Worm (Caenorhabditis elegans) whole organism, L3 larva: ENCODE results near the gene F54C9.11.

Experiments
- R02D3.7 ChIP-seq: fragments of 150-350 bp; optimal IDR thresholded peaks from 2 replicates; lab custom pipeline; 2014; ENCODE audit warnings: missing biosample characterization, missing genetic modification characterization
- ZK546.5 ChIP-seq: sonication (generic microtip); optimal IDR thresholded peaks from 2 replicates; lab custom pipeline; 2017; ENCODE audit warnings: missing biosample characterization, missing genetic modification characterization
- aly-2 ChIP-seq: fragments of 150-350 bp; optimal IDR thresholded peaks from 2 replicates; lab custom pipeline; 2014; ENCODE audit warnings: missing biosample characterization, missing genetic modification characterization
- ama-1 ChIP-seq: fragments of 150-350 bp; optimal IDR thresholded peaks from 2 replicates; lab custom pipeline; 2018
- ceh-16 ChIP-seq: sonication (generic microtip); optimal IDR thresholded peaks from 2 replicates; lab custom pipeline; 2017; ENCODE audit warnings: missing biosample characterization, missing genetic modification characterization
- ceh-28 ChIP-seq: fragments of 150-350 bp; optimal IDR thresholded peaks from 2 replicates; lab custom pipeline; 2014; ENCODE audit warnings: missing biosample characterization, missing genetic modification reagents, missing genetic modification characterization
- ceh-82 ChIP-seq: fragments of 150-350 bp; optimal IDR thresholded peaks from 2 replicates; lab custom pipeline; 2014; ENCODE audit warnings: missing biosample characterization, missing genetic modification characterization
- ceh-9 ChIP-seq: sonication (generic microtip); optimal IDR thresholded peaks from 2 replicates; lab custom pipeline; 2018; ENCODE audit warnings: missing biosample characterization, missing genetic modification characterization
- daf-12 ChIP-seq: fragments of 150-350 bp; optimal IDR thresholded peaks from 2 replicates; lab custom pipeline; 2014; ENCODE audit warnings: missing biosample characterization, missing genetic modification reagents, missing genetic modification characterization
- egl-5 ChIP-seq: fragments of 150-350 bp; optimal IDR thresholded peaks from 2 replicates; lab custom pipeline; 2017; ENCODE audit warnings: missing biosample characterization, missing genetic modification reagents, missing genetic modification characterization, inconsistent platforms
- elt-3 ChIP-seq, 3 experiments: fragments of 150-350 bp in 1 of 3; sonication (generic microtip) in 2 of 3; optimal IDR thresholded peaks; 2 replicates in 2 of 3; 4 replicates in 1 of 3; lab custom pipeline; 2014 to 2017; ENCODE audit warnings: missing biosample characterization in 3 of 3, missing genetic modification characterization in 3 of 3
- eor-1 ChIP-seq, 2 experiments: fragments of 150-350 bp; optimal IDR thresholded peaks; 2 replicates each; lab custom pipeline; 2014 to 2018; ENCODE audit warnings: missing biosample characterization in 2 of 2, missing genetic modification characterization in 2 of 2
- fkh-10 ChIP-seq: sonication (generic microtip); optimal IDR thresholded peaks from 2 replicates; lab custom pipeline; 2017; ENCODE audit warnings: missing biosample characterization, missing genetic modification reagents, missing genetic modification characterization
- hmg-11 ChIP-seq: sonication (generic microtip); optimal IDR thresholded peaks from 2 replicates; lab custom pipeline; 2016; ENCODE audit warnings: missing genetic modification characterization, missing compliant biosample characterization
- lin-15B ChIP-seq: fragments of 150-350 bp; optimal IDR thresholded peaks from 2 replicates; lab custom pipeline; 2014; ENCODE audit warnings: missing biosample characterization, missing genetic modification characterization
- lin-39 ChIP-seq: fragments of 150-350 bp; optimal IDR thresholded peaks from 2 replicates; lab custom pipeline; 2018; ENCODE audit warnings: missing biosample characterization, missing genetic modification reagents, missing genetic modification characterization
- mdl-1 ChIP-seq: fragments of 150-350 bp; optimal IDR thresholded peaks from 2 replicates; lab custom pipeline; 2014; ENCODE audit warnings: missing biosample characterization, missing genetic modification characterization
- mml-1 ChIP-seq: fragments of 150-350 bp; sonication (generic microtip); optimal IDR thresholded peaks from 3 replicates; lab custom pipeline; 2014; ENCODE audit warnings: missing biosample characterization, missing genetic modification characterization
- nfya-1 ChIP-seq: sonication (generic microtip); optimal IDR thresholded peaks from 2 replicates; lab custom pipeline; 2017; ENCODE audit warnings: missing genetic modification characterization, mild to moderate bottlenecking, missing compliant biosample characterization, antibody characterized with exemption, moderate library complexity; ENCODE audit not compliant: insufficient read depth
- nhr-11 ChIP-seq: fragments of 150-350 bp; optimal IDR thresholded peaks from 2 replicates; lab custom pipeline; 2014; ENCODE audit warnings: missing biosample characterization, missing genetic modification characterization
- nhr-12 ChIP-seq: fragments of 150-350 bp; optimal IDR thresholded peaks from 2 replicates; lab custom pipeline; 2014; ENCODE audit warnings: missing biosample characterization, missing genetic modification characterization
- nhr-23 ChIP-seq: fragments of 150-350 bp; optimal IDR thresholded peaks from 2 replicates; lab custom pipeline; 2014; ENCODE audit warnings: missing biosample characterization, missing genetic modification reagents, missing genetic modification characterization
- nhr-237 ChIP-seq: fragments of 150-350 bp; optimal IDR thresholded peaks from 2 replicates; lab custom pipeline; 2014; ENCODE audit warnings: missing biosample characterization, missing genetic modification characterization
- nhr-76 ChIP-seq: fragments of 150-350 bp; sonication (generic microtip); optimal IDR thresholded peaks from 5 replicates; lab custom pipeline; 2014; ENCODE audit warnings: missing biosample characterization, missing genetic modification characterization
- nhr-77 ChIP-seq: fragments of 150-350 bp; optimal IDR thresholded peaks from 2 replicates; lab custom pipeline; 2014; ENCODE audit warnings: missing biosample characterization, missing genetic modification characterization
- pqm-1 ChIP-seq: fragments of 150-350 bp; optimal IDR thresholded peaks from 2 replicates; lab custom pipeline; 2017; ENCODE audit warnings: missing biosample characterization, missing genetic modification characterization, inconsistent platforms
- skn-1 ChIP-seq: fragments of 150-350 bp; optimal IDR thresholded peaks from 2 replicates; lab custom pipeline; 2014; ENCODE audit warnings: missing biosample characterization, missing genetic modification characterization
- snpc-4 ChIP-seq: fragments of 150-350 bp; optimal IDR thresholded peaks from 2 replicates; lab custom pipeline; 2014; ENCODE audit warnings: missing biosample characterization, missing genetic modification characterization
- tbx-2 ChIP-seq: sonication (generic microtip); optimal IDR thresholded peaks from 2 replicates; lab custom pipeline; 2016; ENCODE audit warnings: mild to moderate bottlenecking, missing genetic modification characterization, missing compliant biosample characterization
- unc-39 ChIP-seq: sonication (generic microtip); optimal IDR thresholded peaks from 4 replicates; lab custom pipeline; 2017; ENCODE audit warnings: missing biosample characterization, missing genetic modification characterization
- unc-62 ChIP-seq: fragments of 150-350 bp; sonication (generic microtip); optimal IDR thresholded peaks from 4 replicates; lab custom pipeline; 2014; ENCODE audit warnings: missing biosample characterization, missing genetic modification reagents, missing genetic modification characterization
- zag-1 ChIP-seq: fragments of 150-350 bp; optimal IDR thresholded peaks from 2 replicates; lab custom pipeline; 2014; ENCODE audit warnings: missing biosample characterization, missing genetic modification characterization
- ztf-11 ChIP-seq: fragments of 150-350 bp; optimal IDR thresholded peaks from 2 replicates; lab custom pipeline; 2014; ENCODE audit warnings: missing biosample characterization, missing genetic modification characterization
- ztf-4 ChIP-seq: fragments of 150-350 bp; optimal IDR thresholded peaks from 2 replicates; lab custom pipeline; 2014; ENCODE audit warnings: missing biosample characterization, missing genetic modification characterization

Gene F54C9.11

DNA sequence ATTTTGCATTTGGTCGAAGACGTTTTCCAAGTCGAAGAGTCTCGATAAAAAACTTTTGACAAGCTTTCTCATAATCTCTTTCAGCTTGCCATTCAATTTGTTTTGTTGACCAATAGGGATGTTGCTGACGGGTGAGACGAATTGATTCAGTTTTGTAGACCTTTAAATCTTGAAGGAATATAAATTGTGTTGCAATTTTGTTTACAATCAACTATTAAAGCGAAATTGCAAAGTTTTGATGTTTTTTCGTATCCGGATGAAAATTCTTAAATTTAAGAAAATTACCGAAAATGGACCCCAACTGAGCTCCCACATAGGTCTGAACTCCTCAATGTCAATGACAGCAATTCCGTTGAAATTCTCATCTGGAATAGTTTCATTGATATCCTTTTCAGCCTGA lies 31.3 kb upstream of the F54C9.11 start:
- TF ChIP-seq mml-1 (tag; lab: Kevin White, UChicago) (no peak), aly-2 (tag; lab: Kevin White, UChicago) (no peak), ama-1 (lab: Kevin White, UChicago) (no peak), nhr-76 (tag; lab: Kevin White, UChicago) (no peak), fkh-10 (GFP tag; lab: Kevin White, UChicago) (no peak), zag-1 (tag; lab: Kevin White, UChicago) (no peak), pqm-1 (no peak), ceh-28 (tag; lab: Kevin White, UChicago) (no peak), lin-15B (no peak), egl-5 (tag; lab: Kevin White, UChicago) (no peak), elt-3 (tag; optimal IDR thresholded peaks at IDR 0.05; lab: Kevin White, UChicago) (no peak), nfya-1 (tag; lab: Kevin White, UChicago) (no peak), daf-12 (tag; lab: Kevin White, UChicago) (no peak), ztf-4 (tag; lab: Kevin White, UChicago) (no peak), tbx-2 (tag; lab: Kevin White, UChicago) (no peak), ceh-16 (tag; lab: Kevin White, UChicago) (no peak), nhr-237 (tag; lab: Kevin White, UChicago) (no peak), skn-1 (tag; lab: Kevin White, UChicago) (no peak)
- TF ChIP-seq, all 47 proteins: peak for 0

DNA sequence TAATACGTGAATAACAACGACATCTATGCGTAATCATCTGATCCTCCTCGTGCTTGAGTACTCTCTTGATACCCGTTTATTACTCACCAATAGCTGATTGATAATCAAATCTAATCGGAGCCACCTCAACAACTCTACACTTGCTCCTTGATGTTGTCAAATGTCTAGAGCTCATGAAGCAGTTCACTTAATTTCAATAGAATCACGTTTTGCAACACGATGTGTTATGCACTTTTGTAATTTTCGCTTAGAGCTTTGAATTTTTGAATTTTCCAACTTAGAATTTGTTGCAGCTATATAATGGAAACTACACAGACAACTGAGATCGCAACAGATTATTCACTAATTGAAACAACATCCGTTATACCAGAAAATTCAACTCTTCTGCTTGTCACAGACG lies 27.6 kb upstream of the F54C9.11 start, which contains the start of gene T22C8.1:
Gene T22C8.1 (plus strand): TSS at position 301 of the 400 bp plus-strand sequence.
- no peak for TF ChIP-seq ceh-28 (tag; lab: Kevin White, UChicago)
- TF ChIP-seq ZK546.5 (tag; lab: Kevin White, UChicago): no peak
- TF ChIP-seq eor-1 (tag; optimal IDR thresholded peaks at IDR 0.05; lab: Kevin White, UChicago): no peak
- TF ChIP-seq ceh-9: no peak
- TF ChIP-seq egl-5 (tag; lab: Kevin White, UChicago): no peak
- TF ChIP-seq ztf-11: no peak
- no peak for TF ChIP-seq nhr-77 (tag; lab: Kevin White, UChicago)
- no peak for TF ChIP-seq lin-15B
- TF ChIP-seq lin-39: no peak
- TF ChIP-seq nhr-76 (tag; lab: Kevin White, UChicago): no peak
- no peak for TF ChIP-seq R02D3.7 (tag; lab: Kevin White, UChicago)
- TF ChIP-seq nfya-1 (tag; lab: Kevin White, UChicago): no peak
- TF ChIP-seq zag-1 (tag; lab: Kevin White, UChicago): no peak
- TF ChIP-seq nhr-12 (tag; lab: Kevin White, UChicago): no peak
- no peak for TF ChIP-seq unc-62 (GFP tag; lab: Kevin White, UChicago)
- TF ChIP-seq nhr-11 (tag; lab: Kevin White, UChicago): no peak
- TF ChIP-seq mdl-1 (tag; lab: Kevin White, UChicago): no peak
- no peak for TF ChIP-seq unc-39 (tag; lab: Kevin White, UChicago)

DNA sequence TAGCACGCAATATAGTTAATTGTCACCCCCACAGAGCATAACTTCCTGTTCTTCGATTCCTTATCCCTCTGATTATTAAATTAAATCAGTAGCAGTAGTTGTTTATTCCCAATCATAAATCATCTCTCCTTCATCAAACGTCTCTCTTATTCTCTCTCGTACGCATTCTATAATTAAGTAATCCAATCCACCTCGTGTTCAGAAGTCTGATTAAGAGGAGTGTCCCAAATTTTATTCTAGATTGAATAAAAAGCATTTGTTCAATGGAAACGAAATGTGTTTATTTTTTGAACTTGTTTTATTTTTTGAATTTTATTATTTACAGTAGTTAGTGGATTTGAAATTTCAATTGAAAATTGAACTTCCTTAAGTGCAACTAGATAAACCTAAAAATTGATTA lies 26.4 kb upstream of the F54C9.11 start:
- TF ChIP-seq aly-2 (tag; lab: Kevin White, UChicago) (no peak), nhr-23 (tag; lab: Kevin White, UChicago) (no peak), pqm-1 (no peak), hmg-11 (no peak)

- TF ChIP-seq daf-12 (tag; lab: Kevin White, UChicago) (no peak), zag-1 (tag; lab: Kevin White, UChicago) (no peak), nhr-23 (tag; lab: Kevin White, UChicago) (no peak), ceh-82 (tag; lab: Kevin White, UChicago) (no peak), unc-39 (tag; lab: Kevin White, UChicago) (no peak), pqm-1 (no peak), nfya-1 (tag; lab: Kevin White, UChicago) (no peak)
- TF ChIP-seq, all 47 proteins: peak for 0
Observed at ce11 chrII:8610585-8610984, 25.7 kb upstream of the F54C9.11 start.

ce11 chrII:8610085-8610484 lies 25.2 kb upstream of the F54C9.11 start, which contains the start of gene F28C6.9:
F28C6.9 (minus strand) TSS chrII:8610185.
- TF ChIP-seq nhr-12 (tag; lab: Kevin White, UChicago) (no peak), nhr-76 (tag; lab: Kevin White, UChicago) (no peak), ceh-82 (tag; lab: Kevin White, UChicago) (no peak), aly-2 (tag; lab: Kevin White, UChicago) (no peak), lin-39 (no peak), ztf-11 (no peak), snpc-4 (tag; lab: Kevin White, UChicago) (no peak), nhr-237 (tag; lab: Kevin White, UChicago) (no peak), ZK546.5 (tag; lab: Kevin White, UChicago) (no peak), ceh-9 (no peak), skn-1 (tag; lab: Kevin White, UChicago) (no peak), ceh-16 (tag; lab: Kevin White, UChicago) (no peak), zag-1 (tag; lab: Kevin White, UChicago) (no peak), elt-3 (tag; optimal IDR thresholded peaks at IDR 0.05; lab: Kevin White, UChicago) (no peak)
